Worm (Caenorhabditis elegans) whole organism, L4 larva: ENCODE measurements around the gene apn-1.

ENCODE experiments used
- F26F4.8 ChIP-seq: fragments of 200-800 bp; sonication (Bioruptor generic); conservative IDR thresholded peaks from 2 replicates; pipeline ENCODE4 v1.3.6; 2022; ENCODE audit warnings: missing genetic modification characterization, missing compliant biosample characterization
- F44E2.7 ChIP-seq: fragments of 200-800 bp; sonication (Bioruptor generic); IDR thresholded peaks from 2 replicates; pipeline ENCODE4 v2.1.2; 2022; ENCODE audit warnings: missing genetic modification characterization, missing compliant biosample characterization
- F49E8.2 ChIP-seq: sonication (generic microtip); optimal IDR thresholded peaks from 2 replicates; lab custom pipeline; 2016; ENCODE audit warnings: missing compliant biosample characterization, mild to moderate bottlenecking, missing genetic modification characterization, borderline replicate concordance
- R02D3.7 ChIP-seq: fragments of 150-350 bp; sonication (generic microtip); optimal IDR thresholded peaks from 3 replicates; lab custom pipeline; 2014; ENCODE audit warnings: missing biosample characterization, missing genetic modification characterization
- Y75B8A.6 ChIP-seq: fragments of 200-800 bp; sonication (Bioruptor generic); IDR thresholded peaks from 2 replicates; pipeline ENCODE4 v1.3.6; 2022; ENCODE audit warnings: missing genetic modification reagents, missing genetic modification characterization, missing compliant biosample characterization
- ZK546.5 ChIP-seq, 2 experiments: sonication (generic microtip); optimal IDR thresholded peaks; 2 replicates each; lab custom pipeline; 2017; ENCODE audit warnings: missing biosample characterization in 2 of 2, missing genetic modification characterization in 2 of 2
- aly-2 ChIP-seq: sonication (generic microtip); optimal IDR thresholded peaks from 2 replicates; lab custom pipeline; 2018; ENCODE audit warnings: missing biosample characterization, missing genetic modification characterization
- ama-1 ChIP-seq: fragments of 150-350 bp; optimal IDR thresholded peaks from 2 replicates; lab custom pipeline; 2014; ENCODE audit warnings: inconsistent platforms, mixed read lengths
- attf-4 ChIP-seq: sonication (generic microtip); optimal IDR thresholded peaks from 3 replicates; lab custom pipeline; 2017; ENCODE audit warnings: missing biosample characterization, missing genetic modification characterization
- ceh-82 ChIP-seq: sonication (generic microtip); optimal IDR thresholded peaks from 2 replicates; lab custom pipeline; 2017; ENCODE audit warnings: missing biosample characterization, missing genetic modification characterization
- ces-1 ChIP-seq: fragments of 150-350 bp; sonication (generic microtip); optimal IDR thresholded peaks from 4 replicates; lab custom pipeline; 2014; ENCODE audit warnings: missing biosample characterization, missing genetic modification reagents, missing genetic modification characterization
- ctbp-1 ChIP-seq: fragments of 200-800 bp; sonication (Bioruptor generic); IDR thresholded peaks from 2 replicates; pipeline ENCODE4 v1.3.6; 2022; ENCODE audit warnings: missing genetic modification reagents, missing genetic modification characterization, missing compliant biosample characterization
- daf-12 ChIP-seq: fragments of 150-350 bp; optimal IDR thresholded peaks from 2 replicates; lab custom pipeline; 2014; ENCODE audit warnings: missing biosample characterization, missing genetic modification reagents, missing genetic modification characterization
- daf-16 ChIP-seq, 3 experiments: sonication (generic microtip); optimal IDR thresholded peaks; 2 replicates each; lab custom pipeline; 2016 to 2017; ENCODE audit warnings: missing genetic modification characterization in 3 of 3, missing genetic modification reagents in 3 of 3, mild to moderate bottlenecking in 2 of 3, missing compliant biosample characterization in 2 of 3, missing biosample characterization in 1 of 3, moderate library complexity in 1 of 3
- daf-8 ChIP-seq: fragments of 200-800 bp; sonication (Bioruptor generic); IDR thresholded peaks from 2 replicates; pipeline ENCODE4 v1.3.6; 2022; ENCODE audit warnings: missing genetic modification characterization, missing compliant biosample characterization
- dmd-6 ChIP-seq: fragments of 200-800 bp; sonication (Bioruptor generic); IDR thresholded peaks from 2 replicates; pipeline ENCODE4 v1.3.6; 2022; ENCODE audit warnings: missing genetic modification reagents, missing genetic modification characterization, missing compliant biosample characterization
- dmd-9 ChIP-seq: fragments of 200-800 bp; sonication (Bioruptor generic); IDR thresholded peaks from 2 replicates; pipeline ENCODE4 v1.3.6; 2022; ENCODE audit warnings: missing genetic modification reagents, missing genetic modification characterization, missing compliant biosample characterization
- dpl-1 ChIP-seq: fragments of 150-350 bp; optimal IDR thresholded peaks from 2 replicates; lab custom pipeline; 2014; ENCODE audit warnings: missing biosample characterization, missing genetic modification reagents, missing genetic modification characterization
- dve-1 ChIP-seq: sonication (generic microtip); optimal IDR thresholded peaks from 2 replicates; lab custom pipeline; 2017; ENCODE audit warnings: antibody characterized with exemption, mild to moderate bottlenecking, missing genetic modification characterization, missing compliant biosample characterization; ENCODE audit not compliant: insufficient read depth
- fkh-10 ChIP-seq: fragments of 150-350 bp; optimal IDR thresholded peaks from 2 replicates; lab custom pipeline; 2014; ENCODE audit warnings: missing biosample characterization, missing genetic modification reagents, missing genetic modification characterization
- fos-1 ChIP-seq: fragments of 150-350 bp; optimal IDR thresholded peaks from 2 replicates; lab custom pipeline; 2014; ENCODE audit warnings: missing biosample characterization, missing genetic modification characterization
- gei-8 ChIP-seq: fragments of 200-800 bp; sonication (Bioruptor generic); optimal IDR thresholded peaks from 2 replicates; lab custom pipeline; 2018; ENCODE audit warnings: mild to moderate bottlenecking, missing genetic modification characterization, missing compliant biosample characterization
- hlh-11 ChIP-seq: fragments of 200-800 bp; sonication (Bioruptor generic); optimal IDR thresholded peaks from 2 replicates; lab custom pipeline; 2018; ENCODE audit warnings: mild to moderate bottlenecking, missing genetic modification characterization, missing compliant biosample characterization
- hlh-30 ChIP-seq: sonication (generic microtip); optimal IDR thresholded peaks from 2 replicates; lab custom pipeline; 2017; ENCODE audit warnings: antibody characterized with exemption, mild to moderate bottlenecking, missing genetic modification characterization, missing compliant biosample characterization; ENCODE audit not compliant: insufficient read depth
- lim-7 ChIP-seq: fragments of 200-800 bp; sonication (Bioruptor generic); IDR thresholded peaks from 2 replicates; pipeline ENCODE4 v1.3.6; 2022; ENCODE audit warnings: missing genetic modification characterization, missing compliant biosample characterization
- lin-15B ChIP-seq: fragments of 150-350 bp; sonication (generic microtip); optimal IDR thresholded peaks from 3 replicates; lab custom pipeline; 2014; ENCODE audit warnings: missing biosample characterization, missing genetic modification characterization
- lin-39 ChIP-seq: fragments of 150-350 bp; optimal IDR thresholded peaks from 2 replicates; lab custom pipeline; 2014; ENCODE audit warnings: missing biosample characterization, missing genetic modification reagents, missing genetic modification characterization
- mdt-29 ChIP-seq: fragments of 200-800 bp; sonication (Bioruptor generic); IDR thresholded peaks from 2 replicates; pipeline ENCODE4 v1.3.6; 2022; ENCODE audit warnings: missing genetic modification reagents, missing genetic modification characterization, missing compliant biosample characterization
- mep-1 ChIP-seq: fragments of 150-350 bp; sonication (generic microtip); optimal IDR thresholded peaks from 3 replicates; lab custom pipeline; 2014; ENCODE audit warnings: missing biosample characterization, missing genetic modification characterization
- mes-2 ChIP-seq: sonication (generic microtip); optimal IDR thresholded peaks from 2 replicates; lab custom pipeline; 2016; ENCODE audit warnings: missing genotype, mild to moderate bottlenecking, missing genetic modification characterization, missing compliant biosample characterization; ENCODE audit not compliant: poor library complexity, severe bottlenecking
- nhr-11 ChIP-seq: fragments of 150-350 bp; optimal IDR thresholded peaks from 2 replicates; lab custom pipeline; 2014; ENCODE audit warnings: missing biosample characterization, missing genetic modification characterization
- nhr-25 ChIP-seq: sonication (generic microtip); optimal IDR thresholded peaks from 2 replicates; lab custom pipeline; 2017; ENCODE audit warnings: missing genetic modification characterization, mild to moderate bottlenecking, missing compliant biosample characterization, antibody characterized with exemption, moderate library complexity, borderline replicate concordance; ENCODE audit not compliant: insufficient read depth
- nhr-28 ChIP-seq: fragments of 150-350 bp; optimal IDR thresholded peaks from 2 replicates; lab custom pipeline; 2014; ENCODE audit warnings: missing biosample characterization, missing genetic modification characterization
- nhr-42 ChIP-seq: fragments of 200-800 bp; sonication (Bioruptor generic); IDR thresholded peaks from 2 replicates; pipeline ENCODE4 v1.3.6; 2022; ENCODE audit warnings: missing genetic modification characterization, missing compliant biosample characterization
- nhr-6 ChIP-seq: fragments of 150-350 bp; optimal IDR thresholded peaks from 2 replicates; lab custom pipeline; 2014; ENCODE audit warnings: missing biosample characterization, missing genetic modification characterization
- nhr-77 ChIP-seq: fragments of 150-350 bp; optimal IDR thresholded peaks from 2 replicates; lab custom pipeline; 2014; ENCODE audit warnings: missing biosample characterization, missing genetic modification characterization
- php-3 ChIP-seq: fragments of 200-800 bp; sonication (Bioruptor generic); IDR thresholded peaks from 2 replicates; pipeline ENCODE4 v1.3.6; 2022; ENCODE audit warnings: missing genetic modification reagents, missing genetic modification characterization, missing compliant biosample characterization
- pqm-1 ChIP-seq: sonication (generic microtip); optimal IDR thresholded peaks from 2 replicates; lab custom pipeline; 2017; ENCODE audit warnings: missing biosample characterization, missing genetic modification characterization
- rbr-2 ChIP-seq: sonication (generic microtip); optimal IDR thresholded peaks from 2 replicates; lab custom pipeline; 2016; ENCODE audit warnings: missing genotype, missing genetic modification characterization, missing compliant biosample characterization
- sdz-12 ChIP-seq: fragments of 200-800 bp; sonication (Bioruptor generic); optimal IDR thresholded peaks from 2 replicates; lab custom pipeline; 2018; ENCODE audit warnings: mild to moderate bottlenecking, missing genetic modification characterization, missing compliant biosample characterization
- set-16 ChIP-seq: fragments of 200-800 bp; sonication (Bioruptor generic); IDR thresholded peaks from 2 replicates; pipeline ENCODE4 v1.3.6; 2022; ENCODE audit warnings: missing genetic modification reagents, missing genetic modification characterization, missing compliant biosample characterization
- snpc-4 ChIP-seq: fragments of 150-350 bp; optimal IDR thresholded peaks from 2 replicates; lab custom pipeline; 2014; ENCODE audit warnings: missing biosample characterization, missing genetic modification characterization
- spr-3 ChIP-seq: fragments of 200-800 bp; sonication (Bioruptor generic); optimal IDR thresholded peaks from 2 replicates; lab custom pipeline; 2018; ENCODE audit warnings: mild to moderate bottlenecking, missing genetic modification characterization, missing compliant biosample characterization
- vab-7 ChIP-seq: fragments of 200-800 bp; sonication (Bioruptor generic); IDR thresholded peaks from 2 replicates; pipeline ENCODE4 v1.3.6; 2022; ENCODE audit warnings: missing genetic modification reagents, missing genetic modification characterization, missing compliant biosample characterization
- zfp-2 ChIP-seq: sonication (generic microtip); optimal IDR thresholded peaks from 2 replicates; lab custom pipeline; 2016; ENCODE audit warnings: mild to moderate bottlenecking, missing genetic modification characterization, missing compliant biosample characterization
- zip-2 ChIP-seq: fragments of 150-350 bp; optimal IDR thresholded peaks from 2 replicates; lab custom pipeline; 2014; ENCODE audit warnings: missing biosample characterization, missing genetic modification characterization

apn-1 gene

DNA sequence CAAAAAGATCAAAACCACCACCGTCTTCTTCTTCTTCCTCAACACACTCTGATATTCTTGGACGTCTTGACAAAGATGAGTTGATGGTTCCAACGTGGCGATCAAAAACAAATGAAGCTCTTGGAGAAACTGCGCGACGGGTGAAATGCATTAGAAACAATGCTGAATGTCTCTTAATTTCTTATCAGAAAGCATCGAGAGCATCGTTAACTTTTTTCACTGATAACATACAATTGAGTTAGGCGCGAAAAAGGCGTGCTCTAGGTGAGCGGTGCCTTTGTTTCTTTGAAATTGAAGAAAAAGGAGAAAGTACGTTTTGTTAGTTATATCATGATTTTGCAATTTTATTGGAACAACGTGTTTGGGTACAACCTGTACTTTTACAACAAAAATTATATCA lies 25.9 kb downstream of the apn-1 start, which contains the start of gene gpcp-2:
Gene gpcp-2, minus strand, starts transcription at position 153 of the 400 bp plus-strand sequence.
- TF ChIP-seq dve-1, result peak; percentile 48
- no peak for TF ChIP-seq lin-39
- no peak for TF ChIP-seq mes-2
- no peak for TF ChIP-seq rbr-2 (tag; lab: Kevin White, UChicago)
- TF ChIP-seq daf-16 (GFP tag; optimal IDR thresholded peaks at IDR 0.05; lab: Kevin White, UChicago), result no peak
- TF ChIP-seq daf-16 (tag; optimal IDR thresholded peaks at IDR 0.05; lab: Kevin White, UChicago), result peak; percentile 29
- TF ChIP-seq Y75B8A.6, result no peak
- peak; percentile 66 for TF ChIP-seq pqm-1
- TF ChIP-seq nhr-42 (GFP tag; lab: Robert Waterston, UW), result no peak
- TF ChIP-seq R02D3.7 (tag; lab: Kevin White, UChicago), result no peak
- TF ChIP-seq ces-1 (GFP tag; lab: Kevin White, UChicago), result no peak
- TF ChIP-seq attf-4 (tag; lab: Kevin White, UChicago), result no peak
- TF ChIP-seq dmd-6 (GFP tag; lab: Robert Waterston, UW), result peak; percentile 45
- no peak for TF ChIP-seq dpl-1 (GFP tag; lab: Kevin White, UChicago)

DNA sequence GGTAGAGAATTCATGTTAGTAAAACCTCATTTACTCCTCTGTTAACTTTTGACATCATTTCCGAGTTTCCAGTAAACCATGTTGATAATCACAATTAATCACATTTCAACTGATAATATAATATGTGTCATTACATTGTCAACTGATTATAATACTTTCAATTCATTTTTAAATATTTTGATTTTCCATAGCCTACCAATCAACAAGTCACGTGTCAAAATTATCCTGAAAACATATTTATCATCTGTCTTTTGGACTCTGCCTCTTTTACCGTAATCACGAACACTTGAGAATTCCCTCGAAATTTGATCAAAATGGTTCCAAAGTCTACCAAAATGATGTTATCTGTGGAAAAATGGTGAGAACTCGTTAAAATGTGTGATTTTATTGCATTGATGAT lies 26.7 kb downstream of the apn-1 start:
- TF ChIP-seq hlh-11 (tag; lab: Kevin White, UChicago) (peak; percentile 38), zfp-2 (no peak), lim-7 (GFP tag; lab: Robert Waterston, UW) (no peak), snpc-4 (tag; lab: Kevin White, UChicago) (no peak), php-3 (GFP tag; lab: Robert Waterston, UW) (0 out of 2 replicates have a peak, but pooled peaks have one; percentile 31), dve-1 (peak; percentile 77), ceh-82 (no peak), nhr-28 (tag; lab: Kevin White, UChicago) (peak; percentile 7), hlh-30 (tag; lab: Kevin White, UChicago) (peak; percentile 2), dmd-6 (GFP tag; lab: Robert Waterston, UW) (peak; percentile 36; the same call in 1 of the 2 replicates), daf-12 (no peak), daf-16 (GFP tag; optimal IDR thresholded peaks at IDR 0.05; lab: Kevin White, UChicago) (no peak), daf-16 (tag; optimal IDR thresholded peaks at IDR 0.05; lab: Kevin White, UChicago) (peak; percentile 91)

DNA sequence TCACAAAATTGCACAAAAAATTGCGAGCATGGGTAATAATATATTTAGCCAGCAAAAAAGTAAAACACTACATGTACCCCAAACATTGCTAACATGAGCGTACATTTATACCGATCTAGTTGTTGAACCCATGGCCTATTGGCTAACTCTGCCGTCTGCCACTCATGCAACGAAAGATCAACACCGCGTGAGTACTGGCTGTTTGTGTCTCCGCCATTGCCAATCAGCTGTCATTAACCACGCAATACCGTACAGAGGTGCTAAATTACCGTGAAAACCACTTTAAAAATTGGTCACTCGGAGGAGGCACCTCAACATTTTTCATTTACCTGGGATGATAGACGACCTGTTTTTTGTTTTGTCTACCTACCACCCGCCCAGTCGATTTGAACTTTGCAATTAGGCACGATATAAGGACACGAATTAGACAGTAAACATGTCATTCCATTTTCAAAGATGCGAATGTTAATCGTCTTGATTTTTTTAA lies 28.0 kb downstream of the apn-1 start, which contains the start of gene K02C4.2:
Gene K02C4.2, plus strand, starts transcription at position 437 of the 487 bp plus-strand sequence.
- TF ChIP-seq fos-1, result no peak
- TF ChIP-seq nhr-77 (tag; lab: Kevin White, UChicago), result peak; percentile 35
- TF ChIP-seq set-16, result no peak
- TF ChIP-seq mep-1, result peak; percentile 83
- TF ChIP-seq F49E8.2 (tag; lab: Kevin White, UChicago), result peak; percentile 45
- TF ChIP-seq aly-2 (tag; lab: Kevin White, UChicago), result no peak
- no peak for TF ChIP-seq zip-2 (tag; lab: Kevin White, UChicago)
- TF ChIP-seq ama-1 (lab: Kevin White, UChicago), result no peak
- peak; percentile 76 for TF ChIP-seq nhr-6 (tag; lab: Kevin White, UChicago)
- TF ChIP-seq lin-15B (tag; lab: Kevin White, UChicago), result no peak
- TF ChIP-seq mdt-29 (GFP tag; lab: Robert Waterston, UW), result peak; percentile 55; the same call in 1 of the 2 replicates
- TF ChIP-seq F26F4.8, result peak; percentile 85
- peak; percentile 62 for TF ChIP-seq rbr-2 (tag; lab: Kevin White, UChicago)
- TF ChIP-seq nhr-28 (tag; lab: Kevin White, UChicago), result peak; percentile 54
- peak; percentile 52 for TF ChIP-seq nhr-25 (tag; lab: Kevin White, UChicago)
- TF ChIP-seq ces-1 (GFP tag; lab: Kevin White, UChicago), result no peak
- TF ChIP-seq hlh-30 (tag; lab: Kevin White, UChicago), result peak; percentile 88
- TF ChIP-seq ctbp-1, result peak; percentile 47; the same call in 1 of the 2 replicates
- TF ChIP-seq vab-7 (GFP tag; lab: Robert Waterston, UW), result peak; percentile 80
- peak; percentile 72 for TF ChIP-seq sdz-12
- no peak for TF ChIP-seq lin-39
- TF ChIP-seq dmd-9 (GFP tag; lab: Robert Waterston, UW), result no peak
- no peak for TF ChIP-seq fkh-10 (GFP tag; lab: Kevin White, UChicago)
- no peak for TF ChIP-seq Y75B8A.6
- TF ChIP-seq mes-2, result peak; percentile 89
- TF ChIP-seq F44E2.7 (GFP tag; lab: Robert Waterston, UW), result 0 out of 2 replicates have a peak, but pooled peaks have one; percentile 66
- TF ChIP-seq snpc-4 (tag; lab: Kevin White, UChicago), result peak; percentile 12
- TF ChIP-seq ZK546.5 (tag; optimal IDR thresholded peaks at IDR 0.05; lab: Kevin White, UChicago), result no peak
- TF ChIP-seq daf-8 (GFP tag; lab: Robert Waterston, UW), result no peak
- peak; percentile 64 for TF ChIP-seq spr-3
- TF ChIP-seq gei-8 (GFP tag; lab: Kevin White, UChicago), result peak; percentile 82
- TF ChIP-seq nhr-11 (tag; lab: Kevin White, UChicago), result no peak
- peak; percentile 41 for TF ChIP-seq R02D3.7 (tag; lab: Kevin White, UChicago)
